Fruit fly (Drosophila melanogaster) whole organism, embryonic: ENCODE results near the gene Ssu72.

Experiments used
- ATbp ChIP-seq: fragments of 200-800 bp; sonication (Bioruptor generic); optimal IDR thresholded peaks from 2 replicates; lab custom pipeline; 2017; ENCODE audit warnings: missing biosample characterization, mild to moderate bottlenecking, missing genetic modification characterization, missing genetic modification reagents
- Aef1 ChIP-seq: fragments of 200-800 bp; sonication (Bioruptor generic); IDR thresholded peaks from 3 replicates; pipeline ENCODE4 v1.3.6; 2022; ENCODE audit warnings: missing biosample characterization, missing genetic modification characterization
- Atf-2 ChIP-seq: fragments of 200-800 bp; sonication (Bioruptor generic); optimal IDR thresholded peaks from 2 replicates; lab custom pipeline; 2016; ENCODE audit warnings: missing biosample characterization, missing genetic modification characterization
- BtbVII ChIP-seq: fragments of 200-800 bp; sonication (Bioruptor generic); optimal IDR thresholded peaks from 3 replicates; lab custom pipeline; 2017; ENCODE audit warnings: missing biosample characterization, mild to moderate bottlenecking, missing genetic modification characterization
- CG10267 ChIP-seq: fragments of 200-800 bp; sonication (Bioruptor generic); optimal IDR thresholded peaks from 2 replicates; lab custom pipeline; 2018; ENCODE audit warnings: missing biosample characterization, mild to moderate bottlenecking, missing genetic modification characterization, moderate library complexity
- CG10979 ChIP-seq: fragments of 200-800 bp; sonication (Bioruptor generic); optimal IDR thresholded peaks from 2 replicates; lab custom pipeline; 2018; ENCODE audit warnings: missing biosample characterization, mild to moderate bottlenecking, missing genetic modification characterization, moderate library complexity
- CG12155 ChIP-seq: fragments of 200-800 bp; sonication (Bioruptor generic); optimal IDR thresholded peaks from 3 replicates; lab custom pipeline; 2016; ENCODE audit warnings: missing biosample characterization, missing genetic modification characterization
- CG12236 ChIP-seq: fragments of 200-800 bp; sonication (Bioruptor generic); optimal IDR thresholded peaks from 2 replicates; lab custom pipeline; 2016; ENCODE audit warnings: missing biosample characterization, missing genetic modification characterization
- CG13624 ChIP-seq: fragments of 200-800 bp; sonication (Bioruptor generic); optimal IDR thresholded peaks from 2 replicates; lab custom pipeline; 2016; ENCODE audit warnings: missing biosample characterization, missing genetic modification characterization
- CG13775 ChIP-seq: fragments of 200-800 bp; sonication (Bioruptor generic); optimal IDR thresholded peaks from 3 replicates; lab custom pipeline; 2017; ENCODE audit warnings: missing biosample characterization, mild to moderate bottlenecking, missing genetic modification characterization
- CG14014 ChIP-seq: fragments of 200-800 bp; sonication (Bioruptor generic); IDR thresholded peaks from 2 replicates; pipeline ENCODE4 v1.3.6; 2022; ENCODE audit warnings: missing biosample characterization, missing genetic modification characterization
- CG15269 ChIP-seq: fragments of 200-800 bp; sonication (Bioruptor generic); optimal IDR thresholded peaks from 2 replicates; lab custom pipeline; 2018; ENCODE audit warnings: missing biosample characterization, mild to moderate bottlenecking, missing genetic modification characterization, moderate library complexity
- CG16863 ChIP-seq: fragments of 200-800 bp; sonication (Bioruptor generic); optimal IDR thresholded peaks from 3 replicates; lab custom pipeline; 2016; ENCODE audit warnings: missing biosample characterization, missing genetic modification characterization
- CG17359 ChIP-seq: fragments of 200-800 bp; sonication (Bioruptor generic); optimal IDR thresholded peaks from 3 replicates; lab custom pipeline; 2018; ENCODE audit warnings: missing biosample characterization, mild to moderate bottlenecking, missing genetic modification characterization, moderate library complexity
- CG17829 ChIP-seq: fragments of 200-800 bp; optimal IDR thresholded peaks from 2 replicates; lab custom pipeline; 2019; ENCODE audit warnings: missing biosample characterization, mild to moderate bottlenecking, missing genetic modification characterization, moderate library complexity
- CG2199 ChIP-seq: fragments of 200-800 bp; sonication (Bioruptor generic); IDR thresholded peaks from 3 replicates; pipeline ENCODE4 v1.3.6; 2022; ENCODE audit warnings: missing biosample characterization, missing genetic modification characterization
- CG2875 ChIP-seq: fragments of 200-800 bp; sonication (Bioruptor generic); optimal IDR thresholded peaks from 2 replicates; lab custom pipeline; 2017; ENCODE audit warnings: missing biosample characterization, mild to moderate bottlenecking, missing genetic modification characterization, missing genetic modification reagents
- CG32532 ChIP-seq: fragments of 200-800 bp; sonication (Bioruptor generic); IDR thresholded peaks from 2 replicates; pipeline ENCODE4 v1.3.6; 2022; ENCODE audit warnings: missing biosample characterization, missing genetic modification characterization
- CG34422 ChIP-seq: fragments of 200-800 bp; sonication (Bioruptor generic); IDR thresholded peaks from 3 replicates; pipeline ENCODE4 v1.3.6; 2022; ENCODE audit warnings: missing biosample characterization, missing genetic modification characterization
- CG4424 ChIP-seq: fragments of 200-800 bp; sonication (Bioruptor generic); optimal IDR thresholded peaks from 3 replicates; lab custom pipeline; 2016; ENCODE audit warnings: missing biosample characterization, missing genetic modification characterization
- CG5953 ChIP-seq: fragments of 200-800 bp; sonication (Bioruptor generic); IDR thresholded peaks from 2 replicates; pipeline ENCODE4 v1.3.6; 2022; ENCODE audit warnings: missing biosample characterization, missing genetic modification characterization
- CG6175 ChIP-seq: fragments of 200-800 bp; sonication (Bioruptor generic); IDR thresholded peaks from 3 replicates; pipeline ENCODE4 v1.3.6; 2022; ENCODE audit warnings: missing biosample characterization, missing genetic modification characterization
- CG9215 ChIP-seq: fragments of 200-800 bp; sonication (Bioruptor generic); IDR thresholded peaks from 2 replicates; pipeline ENCODE4 v1.3.6; 2022; ENCODE audit warnings: missing biosample characterization, missing genetic modification characterization
- E2f1 ChIP-seq: fragments of 200-800 bp; sonication (Bioruptor generic); IDR thresholded peaks from 2 replicates; pipeline ENCODE4 v1.3.6; 2022; ENCODE audit warnings: missing biosample characterization, missing genetic modification characterization
- Eip74EF ChIP-seq, 2 experiments: fragments of 200-800 bp in 1 of 2; fragments of >200 bp in 1 of 2; sonication (Bioruptor generic) in 1 of 2; optimal IDR thresholded peaks; 2 replicates each; lab custom pipeline; 2017 to 2019; ENCODE audit warnings: missing biosample characterization in 2 of 2, missing genetic modification characterization in 2 of 2, mild to moderate bottlenecking in 1 of 2, moderate library complexity in 1 of 2
- HmgD ChIP-seq: fragments of 200-800 bp; sonication (Bioruptor generic); optimal IDR thresholded peaks from 3 replicates; lab custom pipeline; 2016; ENCODE audit warnings: missing biosample characterization, missing genetic modification characterization
- Lpt ChIP-seq: fragments of >200 bp; optimal IDR thresholded peaks from 2 replicates; lab custom pipeline; 2018; ENCODE audit warnings: missing biosample characterization, missing genetic modification characterization
- MTF-1 ChIP-seq: fragments of 200-800 bp; sonication (Bioruptor generic); optimal IDR thresholded peaks from 2 replicates; lab custom pipeline; 2018; ENCODE audit warnings: missing biosample characterization, mild to moderate bottlenecking, missing genetic modification characterization, borderline replicate concordance
- Meics ChIP-seq: fragments of 200-800 bp; sonication (Bioruptor generic); optimal IDR thresholded peaks from 2 replicates; lab custom pipeline; 2017; ENCODE audit warnings: missing biosample characterization, mild to moderate bottlenecking, missing genetic modification characterization
- NC2α ChIP-seq: fragments of 200-800 bp; sonication (Bioruptor generic); optimal IDR thresholded peaks from 2 replicates; lab custom pipeline; 2016; ENCODE audit warnings: missing biosample characterization, missing genetic modification characterization
- Nf-YC ChIP-seq: fragments of 200-800 bp; optimal IDR thresholded peaks from 3 replicates; lab custom pipeline; 2019; ENCODE audit warnings: missing biosample characterization, mild to moderate bottlenecking, missing genetic modification characterization, moderate library complexity
- Optix ChIP-seq: fragments of 200-800 bp; sonication (Bioruptor generic); IDR thresholded peaks from 3 replicates; pipeline ENCODE4 v1.3.6; 2022; ENCODE audit warnings: missing biosample characterization, missing genetic modification characterization
- Ssrp ChIP-seq: fragments of 200-800 bp; sonication (Bioruptor generic); optimal IDR thresholded peaks from 2 replicates; lab custom pipeline; 2018; ENCODE audit warnings: missing biosample characterization, mild to moderate bottlenecking, missing genetic modification characterization, moderate library complexity
- cas ChIP-seq: fragments of 200-800 bp; sonication (Bioruptor generic); IDR thresholded peaks from 2 replicates; pipeline ENCODE4 v1.3.6; 2022; ENCODE audit warnings: missing biosample characterization, missing genetic modification characterization
- chn ChIP-seq: fragments of 200-800 bp; sonication (Bioruptor generic); optimal IDR thresholded peaks from 2 replicates; lab custom pipeline; 2016; ENCODE audit warnings: missing biosample characterization, missing genetic modification characterization
- corto ChIP-seq: fragments of 200-800 bp; sonication (Bioruptor generic); optimal IDR thresholded peaks from 2 replicates; lab custom pipeline; 2016; ENCODE audit warnings: missing biosample characterization, mild to moderate bottlenecking, missing genetic modification characterization, moderate library complexity
- croc ChIP-seq: fragments of 200-800 bp; sonication (Bioruptor generic); conservative IDR thresholded peaks from 3 replicates; pipeline ENCODE4 v1.3.6; 2022; ENCODE audit warnings: missing biosample characterization, missing genetic modification characterization
- dati ChIP-seq: fragments of 200-800 bp; sonication (Bioruptor generic); IDR thresholded peaks from 2 replicates; pipeline ENCODE4 v1.3.6; 2022; ENCODE audit warnings: missing biosample characterization, missing genetic modification characterization
- dimm ChIP-seq: fragments of 200-800 bp; sonication (Bioruptor generic); IDR thresholded peaks from 2 replicates; pipeline ENCODE4 v1.3.6; 2022; ENCODE audit warnings: missing biosample characterization, missing genetic modification characterization
- esg ChIP-seq: fragments of 200-800 bp; sonication (Bioruptor generic); conservative IDR thresholded peaks from 2 replicates; pipeline ENCODE4 v1.3.6; 2022; ENCODE audit warnings: missing biosample characterization, missing genetic modification characterization
- fru ChIP-seq: fragments of >200 bp; optimal IDR thresholded peaks from 2 replicates; lab custom pipeline; 2017
- hth ChIP-seq: fragments of >200 bp; optimal IDR thresholded peaks from 2 replicates; lab custom pipeline; 2017; ENCODE audit warnings: inconsistent platforms
- ken ChIP-seq: fragments of 200-800 bp; sonication (Bioruptor generic); IDR thresholded peaks from 3 replicates; pipeline ENCODE4 v1.3.6; 2022; ENCODE audit warnings: missing biosample characterization, missing genetic modification characterization
- kni ChIP-seq: fragments of 200-800 bp; sonication (Bioruptor generic); optimal IDR thresholded peaks from 3 replicates; lab custom pipeline; 2017; ENCODE audit warnings: mild to moderate bottlenecking, missing biosample characterization, missing genetic modification reagents, missing genetic modification characterization
- knrl ChIP-seq: fragments of 200-800 bp; sonication (Bioruptor generic); IDR thresholded peaks from 3 replicates; pipeline ENCODE4 v1.3.6; 2022; ENCODE audit warnings: missing biosample characterization, missing genetic modification characterization; ENCODE audit not compliant: partially characterized antibody
- pho ChIP-seq: fragments of 200-800 bp; sonication (Bioruptor generic); optimal IDR thresholded peaks from 2 replicates; lab custom pipeline; 2016; ENCODE audit warnings: missing biosample characterization, missing genetic modification characterization
- sob ChIP-seq: fragments of 200-800 bp; sonication (Bioruptor generic); IDR thresholded peaks from 2 replicates; pipeline ENCODE4 v1.3.6; 2022; ENCODE audit warnings: missing biosample characterization, missing genetic modification characterization
- tio ChIP-seq: fragments of 200-800 bp; sonication (Bioruptor generic); optimal IDR thresholded peaks from 2 replicates; lab custom pipeline; 2017; ENCODE audit warnings: missing biosample characterization, missing genetic modification characterization, inconsistent platforms
- unpg ChIP-seq: fragments of 200-800 bp; sonication (Bioruptor generic); optimal IDR thresholded peaks from 3 replicates; lab custom pipeline; 2018; ENCODE audit warnings: missing biosample characterization, mild to moderate bottlenecking, missing genetic modification characterization, moderate library complexity
- yki ChIP-seq: fragments of >200 bp; optimal IDR thresholded peaks from 3 replicates; lab custom pipeline; 2018

The Ssu72 gene

dm6 chrX:19692951-19693698 is 28.8 kb downstream of the Ssu72 start, which contains the start of gene Mer (continued):
- TF ChIP-seq Optix (GFP tag; lab: Robert Waterston, UW) (peak; percentile 86), CG14014 (peak; percentile 76), ken (GFP tag; lab: Robert Waterston, UW) (peak; percentile 76), BtbVII (GFP tag; lab: Kevin White, UChicago) (peak; percentile 88), unpg (peak; percentile 90), chn (GFP tag; lab: Kevin White, UChicago) (peak; percentile 77), CG34422 (GFP tag; lab: Robert Waterston, UW) (peak; percentile 88), CG17359 (peak; percentile 80), ATbp (GFP tag; lab: Kevin White, UChicago) (peak; percentile 73), CG13775 (GFP tag; lab: Kevin White, UChicago) (peak; percentile 86), tio (GFP tag; lab: Kevin White, UChicago) (no peak), CG9215 (GFP tag; lab: Robert Waterston, UW) (peak; percentile 66), NC2α (GFP tag; lab: Kevin White, UChicago) (peak; percentile 46), CG6175 (peak; percentile 62; the same call in 1 of the 3 replicates), croc (GFP tag; lab: Robert Waterston, UW) (peak; percentile 65), yki (lab: Kevin White, UChicago) (peak; percentile 41), MTF-1 (peak; percentile 71), sob (GFP tag; lab: Robert Waterston, UW) (peak; percentile 86), esg (GFP tag; lab: Robert Waterston, UW) (peak; percentile 70), pho (GFP tag; lab: Kevin White, UChicago) (peak; percentile 72), knrl (GFP tag; lab: Robert Waterston, UW) (no peak), CG4424 (GFP tag; lab: Kevin White, UChicago) (peak; percentile 79), CG13624 (GFP tag; lab: Kevin White, UChicago) (peak; percentile 88), CG10979 (tag; lab: Kevin White, UChicago) (peak; percentile 84), dati (peak; percentile 63; the same call in 1 of the 2 replicates), Lpt (GFP tag; lab: Kevin White, UChicago) (no peak), corto (peak; percentile 6), CG15269 (tag; lab: Kevin White, UChicago) (peak; percentile 86), Atf-2 (GFP tag; lab: Kevin White, UChicago) (peak; percentile 65), CG2199 (GFP tag; lab: Robert Waterston, UW) (0 out of 3 replicates have a peak, but pooled peaks have one; percentile 53), E2f1 (GFP tag; lab: Robert Waterston, UW) (peak; percentile 82), Eip74EF (GFP tag; optimal IDR thresholded peaks at IDR 0.05; lab: Kevin White, UChicago) (no peak), CG16863 (GFP tag; lab: Kevin White, UChicago) (peak; percentile 85), HmgD (peak; percentile 82), Nf-YC (tag; lab: Kevin White, UChicago) (peak; percentile 74), Ssrp (tag; lab: Kevin White, UChicago) (peak; percentile 69), dimm (GFP tag; lab: Robert Waterston, UW) (peak; percentile 37; the same call in 1 of the 2 replicates), CG5953 (GFP tag; lab: Robert Waterston, UW) (peak; percentile 75; the same call in 1 of the 2 replicates), Aef1 (GFP tag; lab: Robert Waterston, UW) (peak; percentile 77), Meics (GFP tag; lab: Kevin White, UChicago) (peak; percentile 90), CG2875 (peak; percentile 63), CG10267 (tag; lab: Kevin White, UChicago) (peak; percentile 71), CG17829 (peak; percentile 87), CG12155 (GFP tag; lab: Kevin White, UChicago) (peak; percentile 73), kni (GFP tag; lab: Kevin White, UChicago) (peak; percentile 1), CG12236 (GFP tag; lab: Kevin White, UChicago) (peak; percentile 51), hth (no peak), CG32532 (GFP tag; lab: Robert Waterston, UW) (peak; percentile 89), fru (lab: Kevin White, UChicago) (no peak), cas (GFP tag; lab: Robert Waterston, UW) (peak; percentile 82)
